Worm (Caenorhabditis elegans): ENCODE measurements around the gene sshk-1.

The sshk-1 gene

ce11 chrV:20829511-20829910 lies 13.6 kb downstream of the sshk-1 start, which contains the start of gene num-1:
Gene num-1, plus strand, starts transcription at chrV:20829811.
- TF ChIP-seq tab-1 (GFP tag; IDR thresholded peaks at IDR 0.05), result no peak
- no peak for TF ChIP-seq med-1 (GFP tag; optimal IDR thresholded peaks at IDR 0.05; ENCODE audit: insufficient read depth)
- no peak for TF ChIP-seq ztf-23 (GFP tag; IDR thresholded peaks at IDR 0.05)
- TF ChIP-seq klf-2 (GFP tag; conservative IDR thresholded peaks at IDR 0.05), result no peak
- no peak for TF ChIP-seq ztf-29 (GFP tag; IDR thresholded peaks at IDR 0.05)

- no peak for TF ChIP-seq tab-1 (GFP tag; IDR thresholded peaks at IDR 0.05)
- no peak for TF ChIP-seq cog-1 (tag; optimal IDR thresholded peaks at IDR 0.05)
- no peak for TF ChIP-seq klf-2 (GFP tag; conservative IDR thresholded peaks at IDR 0.05)
- no peak for TF ChIP-seq ztf-29 (GFP tag; IDR thresholded peaks at IDR 0.05)
Measured at ce11 chrV:20830409-20830808, 14.5 kb downstream of the sshk-1 start.

ce11 chrV:20831867-20832266 lies 15.9 kb downstream of the sshk-1 start:
- no peak for TF ChIP-seq flt-1 (GFP tag; IDR thresholded peaks at IDR 0.05)
- no peak for TF ChIP-seq klf-2 (GFP tag; conservative IDR thresholded peaks at IDR 0.05)
- TF ChIP-seq cog-1 (tag; optimal IDR thresholded peaks at IDR 0.05), result no peak
- no peak for TF ChIP-seq ztf-29 (GFP tag; IDR thresholded peaks at IDR 0.05)
- no peak for TF ChIP-seq T22C8.4 (GFP tag; IDR thresholded peaks at IDR 0.05)
- no peak for TF ChIP-seq tab-1 (GFP tag; IDR thresholded peaks at IDR 0.05)
- no peak for TF ChIP-seq ref-1 (GFP tag; conservative IDR thresholded peaks at IDR 0.05)
- TF ChIP-seq med-1 (GFP tag; optimal IDR thresholded peaks at IDR 0.05; ENCODE audit: insufficient read depth), result no peak
- no peak for TF ChIP-seq ztf-23 (GFP tag; IDR thresholded peaks at IDR 0.05)

ce11 chrV:20832554-20832963 lies 16.6 kb downstream of the sshk-1 start:
- TF ChIP-seq tab-1 (GFP tag; IDR thresholded peaks at IDR 0.05) (no peak), flt-1 (GFP tag; IDR thresholded peaks at IDR 0.05) (peak; percentile 29; the same call in 1 of the 2 replicates), cog-1 (tag; optimal IDR thresholded peaks at IDR 0.05) (peak; percentile 30)

ce11 chrV:20837765-20838164 lies 21.8 kb downstream of the sshk-1 start, which contains the start of gene mrps-12:
Gene mrps-12, plus strand, starts transcription at chrV:20838080.
- no peak for TF ChIP-seq ref-1 (GFP tag; conservative IDR thresholded peaks at IDR 0.05)
- TF ChIP-seq cog-1 (tag; optimal IDR thresholded peaks at IDR 0.05), result no peak
- no peak for TF ChIP-seq tab-1 (GFP tag; IDR thresholded peaks at IDR 0.05)
- TF ChIP-seq klf-2 (GFP tag; conservative IDR thresholded peaks at IDR 0.05), result no peak
- no peak for TF ChIP-seq flt-1 (GFP tag; IDR thresholded peaks at IDR 0.05)
- TF ChIP-seq T22C8.4 (GFP tag; IDR thresholded peaks at IDR 0.05), result no peak
- no peak for TF ChIP-seq ztf-29 (GFP tag; IDR thresholded peaks at IDR 0.05)
- no peak for TF ChIP-seq med-1 (GFP tag; optimal IDR thresholded peaks at IDR 0.05; ENCODE audit: insufficient read depth)
- TF ChIP-seq ztf-23 (GFP tag; IDR thresholded peaks at IDR 0.05), result no peak

- TF ChIP-seq T22C8.4 (GFP tag; IDR thresholded peaks at IDR 0.05), result no peak
- no peak for TF ChIP-seq ztf-29 (GFP tag; IDR thresholded peaks at IDR 0.05)
- no peak for TF ChIP-seq klf-2 (GFP tag; conservative IDR thresholded peaks at IDR 0.05)
- no peak for TF ChIP-seq cog-1 (tag; optimal IDR thresholded peaks at IDR 0.05)
- no peak for TF ChIP-seq ref-1 (GFP tag; conservative IDR thresholded peaks at IDR 0.05)
- no peak for TF ChIP-seq ztf-23 (GFP tag; IDR thresholded peaks at IDR 0.05)
- no peak for TF ChIP-seq med-1 (GFP tag; optimal IDR thresholded peaks at IDR 0.05; ENCODE audit: insufficient read depth)
- TF ChIP-seq tab-1 (GFP tag; IDR thresholded peaks at IDR 0.05), result no peak
- no peak for TF ChIP-seq flt-1 (GFP tag; IDR thresholded peaks at IDR 0.05)
Measured at ce11 chrV:20838565-20838964, 22.6 kb downstream of the sshk-1 start, which contains the start of gene exos-7. Gene exos-7, plus strand, starts transcription at chrV:20838865.

- peak; percentile 69; the same call in 1 of the 2 replicates for TF ChIP-seq flt-1 (GFP tag; IDR thresholded peaks at IDR 0.05)
- TF ChIP-seq klf-2 (GFP tag; conservative IDR thresholded peaks at IDR 0.05), result 0 out of 2 replicates have a peak, but pooled peaks have one; percentile 34
- TF ChIP-seq ztf-23 (GFP tag; IDR thresholded peaks at IDR 0.05), result peak; percentile 76
Measured at ce11 chrV:20839307-20839909, 23.5 kb downstream of the sshk-1 start.

- TF ChIP-seq med-1 (GFP tag; optimal IDR thresholded peaks at IDR 0.05; ENCODE audit: insufficient read depth) (no peak), ztf-29 (GFP tag; IDR thresholded peaks at IDR 0.05) (no peak), flt-1 (GFP tag; IDR thresholded peaks at IDR 0.05) (no peak), T22C8.4 (GFP tag; IDR thresholded peaks at IDR 0.05) (no peak), ref-1 (GFP tag; conservative IDR thresholded peaks at IDR 0.05) (no peak), cog-1 (tag; optimal IDR thresholded peaks at IDR 0.05) (no peak), ztf-23 (GFP tag; IDR thresholded peaks at IDR 0.05) (no peak), klf-2 (GFP tag; conservative IDR thresholded peaks at IDR 0.05) (no peak), tab-1 (GFP tag; IDR thresholded peaks at IDR 0.05) (no peak)
Measured at ce11 chrV:20841484-20841883, 25.5 kb downstream of the sshk-1 start.

ce11 chrV:20845524-20846208 lies 29.7 kb downstream of the sshk-1 start, which contains the start of the genes F31D4.2 and fkb-6:
Gene F31D4.2, minus strand, starts transcription at chrV:20845546.
Gene fkb-6, plus strand, starts transcription at chrV:20846158.
- no peak for TF ChIP-seq T22C8.4 (GFP tag; IDR thresholded peaks at IDR 0.05)
- peak; percentile 6 for TF ChIP-seq cog-1 (tag; optimal IDR thresholded peaks at IDR 0.05)
- TF ChIP-seq ref-1 (GFP tag; conservative IDR thresholded peaks at IDR 0.05), result no peak
- TF ChIP-seq klf-2 (GFP tag; conservative IDR thresholded peaks at IDR 0.05), result no peak
- no peak for TF ChIP-seq tab-1 (GFP tag; IDR thresholded peaks at IDR 0.05)
- no peak for TF ChIP-seq ztf-29 (GFP tag; IDR thresholded peaks at IDR 0.05)
- no peak for TF ChIP-seq ztf-23 (GFP tag; IDR thresholded peaks at IDR 0.05)

ce11 chrV:20847743-20848229 lies 31.8 kb downstream of the sshk-1 start:
- TF ChIP-seq ref-1 (GFP tag; conservative IDR thresholded peaks at IDR 0.05) (no peak), ztf-29 (GFP tag; IDR thresholded peaks at IDR 0.05) (no peak), klf-2 (GFP tag; conservative IDR thresholded peaks at IDR 0.05) (no peak), flt-1 (GFP tag; IDR thresholded peaks at IDR 0.05) (no peak)
